Fruit fly (Drosophila melanogaster): ENCODE data around the gene Trf.
A peak's percentile ranks its signal among the peaks of the same experiment; 100 is the strongest.

The Trf gene

DNA sequence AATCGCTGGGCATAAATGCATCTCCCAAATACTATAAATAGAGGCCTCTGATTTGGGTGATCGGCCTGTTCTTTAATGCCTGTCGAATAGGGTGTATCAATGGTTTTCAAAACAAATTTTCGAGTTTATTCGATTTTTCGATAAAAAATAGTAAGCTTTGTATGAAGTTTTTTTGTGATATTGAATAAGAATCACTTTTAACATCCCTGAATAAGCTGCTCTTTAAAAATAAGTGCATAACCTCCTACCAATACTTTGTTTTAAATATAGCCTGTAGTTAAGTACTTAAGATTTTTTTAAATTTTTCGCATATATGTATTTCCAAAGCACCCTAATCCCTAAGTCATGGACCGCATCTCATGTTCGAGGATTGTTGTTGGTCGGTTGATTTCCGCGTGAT is 8.0 kb downstream of the Trf start:
- no peak for TF ChIP-seq Mnt (GFP tag; optimal IDR thresholded peaks at IDR 0.05)

- TF ChIP-seq pad (GFP tag; optimal IDR thresholded peaks at IDR 0.05) (no peak), cic (GFP tag; optimal IDR thresholded peaks at IDR 0.05) (no peak), tj (GFP tag; optimal IDR thresholded peaks at IDR 0.05) (peak; percentile 24), CG7101 (tag; optimal IDR thresholded peaks at IDR 0.05) (peak; percentile 57), CG33017 (tag; optimal IDR thresholded peaks at IDR 0.05) (peak; percentile 63), CG11617 (GFP tag; optimal IDR thresholded peaks at IDR 0.05) (peak; percentile 77), CG14711 (tag; optimal IDR thresholded peaks at IDR 0.05) (peak; percentile 50)
Measured at dm6 chr2L:8081640-8082485, 9.2 kb downstream of the Trf start.

DNA sequence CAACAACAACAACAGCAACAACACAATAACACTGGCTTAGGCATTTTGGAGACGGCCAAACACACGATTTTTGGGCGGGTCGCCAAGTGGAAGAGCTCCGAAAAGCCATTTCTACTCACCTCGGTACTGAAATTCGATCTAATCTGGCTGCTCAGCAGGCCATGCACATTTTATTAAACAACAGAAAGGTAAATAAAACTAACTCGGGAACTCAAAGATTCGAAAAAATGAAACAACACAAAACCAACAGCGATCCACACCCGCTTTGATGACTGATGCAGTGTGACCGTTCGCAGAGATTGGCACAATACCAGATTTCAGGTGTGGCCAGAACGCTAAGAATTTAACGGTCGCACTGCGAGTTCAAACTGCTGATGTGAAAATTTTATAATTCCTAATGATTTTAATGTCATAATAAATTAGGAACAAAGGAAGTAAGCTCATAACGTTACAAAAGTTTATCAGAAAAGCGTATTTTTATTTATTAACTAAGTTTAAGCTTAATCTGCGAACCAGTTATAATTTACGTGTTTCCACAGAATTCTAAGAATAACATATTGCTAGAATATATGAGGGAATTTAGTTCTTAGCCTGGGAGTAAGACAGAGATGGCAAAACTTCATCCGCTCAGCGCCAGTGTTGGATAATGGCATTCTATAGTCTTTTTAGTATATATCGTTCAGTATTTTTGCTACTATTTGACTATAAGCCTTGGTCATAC is 10.2 kb downstream of the Trf start, which contains the start of gene Mcr:
Gene Mcr (minus strand): TSS at position 291 of the 721 bp plus-strand sequence.
- TF ChIP-seq ovo (GFP tag; optimal IDR thresholded peaks at IDR 0.05), result no peak
- no peak for TF ChIP-seq CG33017 (tag; optimal IDR thresholded peaks at IDR 0.05)
- no peak for TF ChIP-seq Clk (GFP tag; optimal IDR thresholded peaks at IDR 0.05)
- TF ChIP-seq CG7045 (GFP tag; optimal IDR thresholded peaks at IDR 0.05), result no peak
- TF ChIP-seq pad (GFP tag; optimal IDR thresholded peaks at IDR 0.05), result peak; percentile 33
- TF ChIP-seq bab1 (GFP tag; optimal IDR thresholded peaks at IDR 0.05), result peak; percentile 42
- TF ChIP-seq Crg-1 (GFP tag; optimal IDR thresholded peaks at IDR 0.05), result no peak
- TF ChIP-seq cnc (optimal IDR thresholded peaks at IDR 0.05), result no peak
- TF ChIP-seq CG11617 (GFP tag; optimal IDR thresholded peaks at IDR 0.05), result no peak
- TF ChIP-seq kay (GFP tag; ENCODE audit: borderline replicate concordance), result no peak
- TF ChIP-seq tj (GFP tag; optimal IDR thresholded peaks at IDR 0.05), result peak; percentile 4
- no peak for TF ChIP-seq CG5204 (GFP tag; optimal IDR thresholded peaks at IDR 0.05)
- no peak for TF ChIP-seq CG12768 (GFP tag; optimal IDR thresholded peaks at IDR 0.05)
- TF ChIP-seq CG7101 (tag; optimal IDR thresholded peaks at IDR 0.05), result no peak
- no peak for TF ChIP-seq cic (GFP tag; optimal IDR thresholded peaks at IDR 0.05)
- TF ChIP-seq CG14711 (tag; optimal IDR thresholded peaks at IDR 0.05), result no peak
- no peak for TF ChIP-seq toe (GFP tag; optimal IDR thresholded peaks at IDR 0.05)
- TF ChIP-seq Hr96 (GFP tag; optimal IDR thresholded peaks at IDR 0.05), result no peak

- no peak for TF ChIP-seq cnc (optimal IDR thresholded peaks at IDR 0.05)
- no peak for TF ChIP-seq CG7045 (GFP tag; optimal IDR thresholded peaks at IDR 0.05)
- no peak for TF ChIP-seq Clk (GFP tag; optimal IDR thresholded peaks at IDR 0.05)
- no peak for TF ChIP-seq CG11617 (GFP tag; optimal IDR thresholded peaks at IDR 0.05)
- TF ChIP-seq CG5204 (GFP tag; optimal IDR thresholded peaks at IDR 0.05), result no peak
- TF ChIP-seq CG7101 (tag; optimal IDR thresholded peaks at IDR 0.05), result no peak
- no peak for TF ChIP-seq Mnt (GFP tag; optimal IDR thresholded peaks at IDR 0.05)
- no peak for TF ChIP-seq CG33017 (tag; optimal IDR thresholded peaks at IDR 0.05)
- no peak for TF ChIP-seq pad (GFP tag; optimal IDR thresholded peaks at IDR 0.05)
- no peak for TF ChIP-seq toe (GFP tag; optimal IDR thresholded peaks at IDR 0.05)
- TF ChIP-seq kay (GFP tag; ENCODE audit: borderline replicate concordance), result no peak
- no peak for TF ChIP-seq ovo (GFP tag; optimal IDR thresholded peaks at IDR 0.05)
- no peak for TF ChIP-seq cic (GFP tag; optimal IDR thresholded peaks at IDR 0.05)
- TF ChIP-seq Hr96 (GFP tag; optimal IDR thresholded peaks at IDR 0.05), result no peak
Measured at dm6 chr2L:8083413-8083426, 10.5 kb downstream of the Trf start, which contains the start of gene Bsg. Bsg (plus strand) TSS chr2L:8083420.

DNA sequence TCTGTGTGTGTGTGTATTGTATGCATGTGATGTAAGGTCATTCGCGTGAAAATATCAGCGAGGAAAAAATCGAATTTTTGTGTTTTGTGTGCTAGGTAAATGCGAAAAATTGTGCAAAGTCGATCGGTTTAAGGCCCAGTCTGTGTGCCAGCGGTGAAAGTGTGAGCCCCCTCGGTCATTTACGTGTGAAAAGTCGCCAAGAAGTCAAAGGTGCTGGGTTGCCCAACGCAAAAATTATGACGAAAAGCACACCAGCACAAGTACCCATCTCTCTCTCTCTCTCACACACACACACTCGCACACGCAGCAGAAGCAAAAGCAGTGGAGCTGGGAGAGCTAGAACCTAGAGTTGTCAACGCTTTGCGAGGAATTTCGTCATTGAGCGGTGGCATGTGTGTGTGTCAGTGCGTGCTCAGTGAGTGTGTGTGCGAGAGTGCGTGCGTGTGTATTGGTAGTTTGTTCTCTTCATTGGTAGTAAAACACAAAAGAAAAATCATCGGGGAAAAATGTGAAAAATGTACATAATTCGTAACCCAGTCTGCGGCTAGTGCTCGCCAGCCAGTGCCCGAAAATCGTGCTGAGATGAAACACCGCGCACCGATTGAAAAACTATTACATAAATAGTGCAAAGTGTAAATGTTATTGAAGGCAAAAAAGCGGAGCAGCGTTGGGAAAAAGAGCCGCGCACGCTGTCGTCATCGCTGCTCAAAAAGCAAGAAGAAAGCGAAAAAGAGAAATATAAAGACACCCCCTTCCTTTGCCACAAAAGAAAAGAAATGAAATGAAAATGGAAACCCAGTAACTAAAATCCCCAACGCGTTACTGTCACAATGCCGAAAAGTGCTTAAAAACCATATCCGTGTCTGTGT is 11.0 kb downstream of the Trf start:
- no peak for TF ChIP-seq CG7045 (GFP tag; optimal IDR thresholded peaks at IDR 0.05)
- TF ChIP-seq CG33017 (tag; optimal IDR thresholded peaks at IDR 0.05), result peak; percentile 25
- TF ChIP-seq CG5204 (GFP tag; optimal IDR thresholded peaks at IDR 0.05), result no peak
- no peak for TF ChIP-seq cnc (optimal IDR thresholded peaks at IDR 0.05)
- TF ChIP-seq CG14711 (tag; optimal IDR thresholded peaks at IDR 0.05), result peak; percentile 98
- no peak for TF ChIP-seq CG1620 (GFP tag; optimal IDR thresholded peaks at IDR 0.05)
- TF ChIP-seq Mnt (GFP tag; optimal IDR thresholded peaks at IDR 0.05), result peak; percentile 58
- no peak for TF ChIP-seq CG11617 (GFP tag; optimal IDR thresholded peaks at IDR 0.05)
- peak; percentile 33 for TF ChIP-seq kay (GFP tag; ENCODE audit: borderline replicate concordance)
- TF ChIP-seq pad (GFP tag; optimal IDR thresholded peaks at IDR 0.05), result no peak
- TF ChIP-seq toe (GFP tag; optimal IDR thresholded peaks at IDR 0.05), result no peak
- TF ChIP-seq CG7101 (tag; optimal IDR thresholded peaks at IDR 0.05), result peak; percentile 20
- TF ChIP-seq CG12768 (GFP tag; optimal IDR thresholded peaks at IDR 0.05), result no peak
- no peak for TF ChIP-seq Crg-1 (GFP tag; optimal IDR thresholded peaks at IDR 0.05)
- peak; percentile 62 for TF ChIP-seq bab1 (GFP tag; optimal IDR thresholded peaks at IDR 0.05)
- peak; percentile 68 for TF ChIP-seq cic (GFP tag; optimal IDR thresholded peaks at IDR 0.05)
- no peak for TF ChIP-seq Clk (GFP tag; optimal IDR thresholded peaks at IDR 0.05)
- TF ChIP-seq ovo (GFP tag; optimal IDR thresholded peaks at IDR 0.05), result no peak

All from whole organism, adult.